Fruit fly (Drosophila melanogaster): ENCODE data around the gene CG33689.
A peak's percentile ranks its signal among the peaks of the same experiment; 100 is the strongest.

Gene CG33689

dm6 chr3L:16157251-16158190, 42.5 kb upstream of the CG33689 start (continued):
- no peak; the same call in 2 of the 3 replicates for TF ChIP-seq Aef1 (GFP tag; IDR thresholded peaks at IDR 0.05)
- TF ChIP-seq Hand (GFP tag; optimal IDR thresholded peaks at IDR 0.05), result no peak
- TF ChIP-seq CG9932 (GFP tag; IDR thresholded peaks at IDR 0.05), result no peak
- peak; percentile 7 for TF ChIP-seq nerfin-1 (tag; optimal IDR thresholded peaks at IDR 0.05)
- TF ChIP-seq CG10147 (GFP tag; optimal IDR thresholded peaks at IDR 0.05), result peak; percentile 25
- TF ChIP-seq pnt (GFP tag; optimal IDR thresholded peaks at IDR 0.05), result peak; percentile 10
- TF ChIP-seq cwo (GFP tag; optimal IDR thresholded peaks at IDR 0.05), result no peak
- no peak for TF ChIP-seq knrl (GFP tag; IDR thresholded peaks at IDR 0.05; ENCODE audit: partially characterized antibody)
- peak; percentile 6 for TF ChIP-seq CG30431 (GFP tag; optimal IDR thresholded peaks at IDR 0.05)
- peak; percentile 38; the same call in 1 of the 2 replicates for TF ChIP-seq Xrp1 (GFP tag; IDR thresholded peaks at IDR 0.05)
- TF ChIP-seq CG14667 (GFP tag; IDR thresholded peaks at IDR 0.05), result no peak
- no peak for TF ChIP-seq aop (GFP tag; IDR thresholded peaks at IDR 0.05)
- TF ChIP-seq rib (GFP tag; IDR thresholded peaks at IDR 0.05), result no peak
- TF ChIP-seq E2f1 (GFP tag; IDR thresholded peaks at IDR 0.05), result no peak
- TF ChIP-seq odd (GFP tag; optimal IDR thresholded peaks at IDR 0.05), result no peak
- TF ChIP-seq CG11398 (GFP tag; optimal IDR thresholded peaks at IDR 0.05), result no peak
- TF ChIP-seq grn (GFP tag; optimal IDR thresholded peaks at IDR 0.05), result no peak
- no peak for TF ChIP-seq CG10274 (GFP tag; optimal IDR thresholded peaks at IDR 0.05)
- TF ChIP-seq gt (GFP tag; IDR thresholded peaks at IDR 0.05), result no peak
- peak; percentile 38 for TF ChIP-seq bcd (GFP tag; optimal IDR thresholded peaks at IDR 0.05)
- TF ChIP-seq Optix (GFP tag; IDR thresholded peaks at IDR 0.05), result no peak
- TF ChIP-seq dysf (GFP tag; IDR thresholded peaks at IDR 0.05), result peak; percentile 65
- peak; percentile 51 for TF ChIP-seq Sox100B (GFP tag; optimal IDR thresholded peaks at IDR 0.05)
- TF ChIP-seq ind (GFP tag; optimal IDR thresholded peaks at IDR 0.05), result peak; percentile 54
- no peak for TF ChIP-seq sim (GFP tag; IDR thresholded peaks at IDR 0.05)
- TF ChIP-seq sens (GFP tag), result peak; percentile 94
- peak; percentile 3 for TF ChIP-seq CG11723 (GFP tag; optimal IDR thresholded peaks at IDR 0.05)
- no peak for TF ChIP-seq CG8478 (optimal IDR thresholded peaks at IDR 0.05)
- TF ChIP-seq B-H2 (GFP tag; optimal IDR thresholded peaks at IDR 0.05), result no peak
- TF ChIP-seq CG6813 (GFP tag; optimal IDR thresholded peaks at IDR 0.05), result peak; percentile 29
- TF ChIP-seq schlank (tag; optimal IDR thresholded peaks at IDR 0.05), result no peak
- TF ChIP-seq CG10979 (tag; optimal IDR thresholded peaks at IDR 0.05), result peak; percentile 68
- peak; percentile 22 for TF ChIP-seq ewg (GFP tag; optimal IDR thresholded peaks at IDR 0.05)
- no peak for TF ChIP-seq ash1 (GFP tag; optimal IDR thresholded peaks at IDR 0.05)
- peak; percentile 10 for TF ChIP-seq CG8290 (GFP tag; optimal IDR thresholded peaks at IDR 0.05)
- no peak for TF ChIP-seq CG8290 (tag; optimal IDR thresholded peaks at IDR 0.05)
- TF ChIP-seq fd96Cb (tag; optimal IDR thresholded peaks at IDR 0.05), result peak; percentile 68
- no peak for TF ChIP-seq oc (tag; optimal IDR thresholded peaks at IDR 0.05)
- peak; percentile 44 for TF ChIP-seq Bteb2 (GFP tag; optimal IDR thresholded peaks at IDR 0.05)
- TF ChIP-seq CG2116 (GFP tag; optimal IDR thresholded peaks at IDR 0.05), result peak; percentile 4
- TF ChIP-seq sob (GFP tag; IDR thresholded peaks at IDR 0.05), result peak; percentile 41; the same call in 1 of the 2 replicates
- no peak for TF ChIP-seq pfk (GFP tag; optimal IDR thresholded peaks at IDR 0.05)
- TF ChIP-seq Rfx (GFP tag; IDR thresholded peaks at IDR 0.05), result 0 out of 2 replicates have a peak, but pooled peaks have one; percentile 26
- no peak for TF ChIP-seq CG10462 (GFP tag; optimal IDR thresholded peaks at IDR 0.05)
- peak; percentile 14 for TF ChIP-seq Antp (GFP tag; optimal IDR thresholded peaks at IDR 0.05)
- peak; percentile 65 for TF ChIP-seq CG6689 (GFP tag; IDR thresholded peaks at IDR 0.05)
- TF ChIP-seq pita (GFP tag; optimal IDR thresholded peaks at IDR 0.05), result no peak
- no peak for TF ChIP-seq ase (GFP tag; IDR thresholded peaks at IDR 0.05)
- no peak for TF ChIP-seq CG7963 (GFP tag; IDR thresholded peaks at IDR 0.05; ENCODE audit: partially characterized antibody)
- peak; percentile 5 for TF ChIP-seq CG18619 (GFP tag; optimal IDR thresholded peaks at IDR 0.05)
